Worm (Caenorhabditis elegans) whole organism, L2 larva: ENCODE results near the gene fbxb-20.

Experiments used
- ama-1 ChIP-seq: fragments of 150-350 bp; optimal IDR thresholded peaks from 2 replicates; lab custom pipeline; 2018; ENCODE audit warnings: inconsistent platforms
- fos-1 ChIP-seq: fragments of 150-350 bp; optimal IDR thresholded peaks from 2 replicates; lab custom pipeline; 2014; ENCODE audit warnings: missing biosample characterization, missing genetic modification characterization
- mab-5 ChIP-seq: fragments of 150-350 bp; optimal IDR thresholded peaks from 2 replicates; lab custom pipeline; 2014; ENCODE audit warnings: missing biosample characterization, missing genetic modification characterization
- mdl-1 ChIP-seq, 2 experiments: fragments of 150-350 bp in 1 of 2; sonication (generic microtip) in 1 of 2; optimal IDR thresholded peaks; 2 replicates each; lab custom pipeline; 2017; ENCODE audit warnings: missing biosample characterization in 2 of 2, missing genetic modification characterization in 2 of 2
- nhr-237 ChIP-seq: fragments of 150-350 bp; optimal IDR thresholded peaks from 2 replicates; lab custom pipeline; 2014; ENCODE audit warnings: missing biosample characterization, missing genetic modification characterization
- nhr-77 ChIP-seq: fragments of 150-350 bp; optimal IDR thresholded peaks from 2 replicates; lab custom pipeline; 2014; ENCODE audit warnings: missing biosample characterization, missing genetic modification characterization
- skn-1 ChIP-seq: sonication (generic microtip); optimal IDR thresholded peaks from 2 replicates; lab custom pipeline; 2017; ENCODE audit warnings: missing biosample characterization, missing genetic modification characterization
- snpc-4 ChIP-seq: fragments of 150-350 bp; optimal IDR thresholded peaks from 2 replicates; lab custom pipeline; 2014; ENCODE audit warnings: missing biosample characterization, missing genetic modification characterization
- unc-39 ChIP-seq: fragments of 150-350 bp; optimal IDR thresholded peaks from 2 replicates; lab custom pipeline; 2014; ENCODE audit warnings: missing biosample characterization, missing genetic modification characterization
- unc-62 ChIP-seq: fragments of 150-350 bp; optimal IDR thresholded peaks from 2 replicates; lab custom pipeline; 2014; ENCODE audit warnings: missing biosample characterization, missing genetic modification reagents, missing genetic modification characterization

DNA sequence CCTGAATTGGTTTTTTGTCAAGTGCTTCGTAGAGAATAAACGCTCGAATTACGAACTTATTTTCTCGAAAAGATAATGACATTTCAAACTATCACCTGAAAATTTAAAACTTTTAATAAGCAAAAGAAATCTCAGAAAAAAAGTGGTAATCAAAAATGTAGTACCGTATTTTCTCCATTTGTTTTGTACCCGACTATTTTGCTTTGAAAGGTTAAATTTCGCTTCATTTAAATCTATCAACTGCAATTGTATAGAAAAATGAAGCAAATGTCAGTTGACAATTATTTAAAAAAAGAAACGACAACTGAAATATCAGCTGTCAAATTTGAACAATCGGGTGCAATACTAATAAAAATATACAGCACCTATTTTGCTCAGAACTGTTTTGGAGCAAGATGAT lies 29.2 kb downstream of the fbxb-20 start, which contains the start of gene fbxa-158:
- TF ChIP-seq fos-1 (tag; lab: Kevin White, UChicago) (no peak), unc-62 (GFP tag; lab: Kevin White, UChicago) (no peak), skn-1 (tag; lab: Kevin White, UChicago) (no peak), mab-5 (tag; lab: Kevin White, UChicago) (no peak), nhr-237 (no peak), unc-39 (no peak), snpc-4 (tag; lab: Kevin White, UChicago) (no peak), ama-1 (no peak), nhr-77 (no peak), mdl-1 (tag; optimal IDR thresholded peaks at IDR 0.05; lab: Kevin White, UChicago) (no peak)
